Worm (Caenorhabditis elegans) whole organism, late embryonic: Measurements from ENCODE around the gene paqr-2.

Experiments
- K09A11.1 ChIP-seq: sonication (generic microtip); optimal IDR thresholded peaks from 2 replicates; lab custom pipeline; 2017; ENCODE audit warnings: antibody characterized with exemption, mild to moderate bottlenecking, missing genetic modification characterization, missing compliant biosample characterization; ENCODE audit not compliant: insufficient read depth
- T23F11.4 ChIP-seq: fragments of 200-800 bp; sonication (Bioruptor generic); optimal IDR thresholded peaks from 2 replicates; lab custom pipeline; 2018; ENCODE audit warnings: mild to moderate bottlenecking, missing genetic modification characterization, missing compliant biosample characterization
- Y22D7AL.16 ChIP-seq: sonication (generic microtip); optimal IDR thresholded peaks from 2 replicates; lab custom pipeline; 2016; ENCODE audit warnings: missing genetic modification characterization, missing compliant biosample characterization
- ceh-24 ChIP-seq: sonication (generic microtip); optimal IDR thresholded peaks from 2 replicates; lab custom pipeline; 2016; ENCODE audit warnings: mild to moderate bottlenecking, missing genetic modification characterization, missing compliant biosample characterization
- ceh-30 ChIP-seq: fragments of 150-350 bp; optimal IDR thresholded peaks from 2 replicates; lab custom pipeline; 2014; ENCODE audit warnings: missing biosample characterization, missing genetic modification characterization
- ceh-34 ChIP-seq: sonication (generic microtip); optimal IDR thresholded peaks from 2 replicates; lab custom pipeline; 2016; ENCODE audit warnings: mild to moderate bottlenecking, missing genetic modification characterization, missing compliant biosample characterization
- ceh-45 ChIP-seq: fragments of 200-800 bp; sonication (Bioruptor generic); IDR thresholded peaks from 2 replicates; pipeline ENCODE4 v1.3.6; 2022; ENCODE audit warnings: missing genetic modification reagents, missing genetic modification characterization, missing compliant biosample characterization
- ceh-48 ChIP-seq: sonication (generic microtip); optimal IDR thresholded peaks from 2 replicates; lab custom pipeline; 2016; ENCODE audit warnings: missing genetic modification characterization, inconsistent platforms, missing compliant biosample characterization
- ceh-9 ChIP-seq: sonication (generic microtip); optimal IDR thresholded peaks from 2 replicates; lab custom pipeline; 2016; ENCODE audit warnings: mild to moderate bottlenecking, missing genetic modification characterization, inconsistent platforms, missing compliant biosample characterization
- che-1 ChIP-seq: sonication (generic microtip); optimal IDR thresholded peaks from 2 replicates; lab custom pipeline; 2016; ENCODE audit warnings: mild to moderate bottlenecking, missing genetic modification characterization, missing compliant biosample characterization
- eyg-1 ChIP-seq: sonication (generic microtip); optimal IDR thresholded peaks from 2 replicates; lab custom pipeline; 2016; ENCODE audit warnings: missing genotype, missing genetic modification characterization, missing compliant biosample characterization
- fax-1 ChIP-seq: sonication (generic microtip); optimal IDR thresholded peaks from 2 replicates; lab custom pipeline; 2016; ENCODE audit warnings: missing genotype, missing genetic modification characterization, missing compliant biosample characterization
- fkh-10 ChIP-seq: fragments of 150-350 bp; optimal IDR thresholded peaks from 2 replicates; lab custom pipeline; 2014; ENCODE audit warnings: missing biosample characterization, missing genetic modification reagents, missing genetic modification characterization
- fkh-6 ChIP-seq: sonication (generic microtip); optimal IDR thresholded peaks from 2 replicates; lab custom pipeline; 2016; ENCODE audit warnings: missing genetic modification characterization, missing compliant biosample characterization
- hlh-15 ChIP-seq: sonication (generic microtip); optimal IDR thresholded peaks from 2 replicates; lab custom pipeline; 2016; ENCODE audit warnings: missing genetic modification characterization, missing compliant biosample characterization
- hlh-6 ChIP-seq: sonication (generic microtip); optimal IDR thresholded peaks from 2 replicates; lab custom pipeline; 2016; ENCODE audit warnings: missing genotype, missing genetic modification characterization, missing compliant biosample characterization
- hlh-8 ChIP-seq: sonication (generic microtip); optimal IDR thresholded peaks from 2 replicates; lab custom pipeline; 2016; ENCODE audit warnings: missing genotype, missing genetic modification characterization, missing compliant biosample characterization
- lim-6 ChIP-seq: sonication (generic microtip); optimal IDR thresholded peaks from 2 replicates; lab custom pipeline; 2016; ENCODE audit warnings: missing genetic modification characterization, missing compliant biosample characterization
- madf-2 ChIP-seq: sonication (generic microtip); optimal IDR thresholded peaks from 2 replicates; lab custom pipeline; 2017; ENCODE audit warnings: missing genetic modification characterization, missing compliant biosample characterization
- nfya-1 ChIP-seq: sonication (generic microtip); optimal IDR thresholded peaks from 2 replicates; lab custom pipeline; 2017; ENCODE audit warnings: missing genetic modification characterization, mild to moderate bottlenecking, missing compliant biosample characterization, antibody characterized with exemption, moderate library complexity
- nhr-11 ChIP-seq: fragments of 150-350 bp; optimal IDR thresholded peaks from 2 replicates; lab custom pipeline; 2014; ENCODE audit warnings: missing biosample characterization, missing genetic modification characterization
- npax-4 ChIP-seq: sonication (generic microtip); optimal IDR thresholded peaks from 2 replicates; lab custom pipeline; 2016; ENCODE audit warnings: missing genetic modification characterization, missing compliant biosample characterization
- odd-2 ChIP-seq: sonication (generic microtip); optimal IDR thresholded peaks from 2 replicates; lab custom pipeline; 2017; ENCODE audit warnings: antibody characterized with exemption, mild to moderate bottlenecking, missing genetic modification characterization, missing compliant biosample characterization
- pag-3 ChIP-seq: sonication (generic microtip); optimal IDR thresholded peaks from 2 replicates; lab custom pipeline; 2016; ENCODE audit warnings: missing compliant biosample characterization, missing genetic modification characterization, borderline replicate concordance
- pax-1 ChIP-seq: fragments of 150-350 bp; optimal IDR thresholded peaks from 2 replicates; lab custom pipeline; 2014; ENCODE audit warnings: missing biosample characterization, missing genetic modification characterization
- pha-2 ChIP-seq: sonication (generic microtip); optimal IDR thresholded peaks from 2 replicates; lab custom pipeline; 2017; ENCODE audit warnings: mild to moderate bottlenecking, missing genetic modification characterization, missing compliant biosample characterization
- rnt-1 ChIP-seq: sonication (generic microtip); optimal IDR thresholded peaks from 2 replicates; lab custom pipeline; 2016; ENCODE audit warnings: missing genetic modification characterization, missing compliant biosample characterization
- sdc-2 ChIP-seq: sonication (generic microtip); optimal IDR thresholded peaks from 2 replicates; lab custom pipeline; 2016; ENCODE audit warnings: missing genotype, missing genetic modification characterization, missing compliant biosample characterization
- sox-2 ChIP-seq: fragments of 200-800 bp; sonication (Bioruptor generic); IDR thresholded peaks from 2 replicates; pipeline ENCODE4 v1.3.6; 2022; ENCODE audit warnings: missing genetic modification reagents, missing genetic modification characterization, missing compliant biosample characterization
- syd-9 ChIP-seq: sonication (generic microtip); optimal IDR thresholded peaks from 2 replicates; lab custom pipeline; 2016; ENCODE audit warnings: mild to moderate bottlenecking, missing genetic modification characterization, moderate library complexity, missing compliant biosample characterization
- tbx-7 ChIP-seq: sonication (generic microtip); optimal IDR thresholded peaks from 2 replicates; lab custom pipeline; 2016; ENCODE audit warnings: missing genotype, missing genetic modification characterization, missing compliant biosample characterization
- unc-3 ChIP-seq, 2 experiments: fragments of 200-800 bp in 1 of 2; sonication (Bioruptor generic) in 1 of 2; sonication (generic microtip) in 1 of 2; conservative IDR thresholded peaks in 1 of 2; optimal IDR thresholded peaks in 1 of 2; 2 replicates each; pipeline versions ENCODE4 v1.3.6 to Lab custom; 2016 to 2022; ENCODE audit warnings: missing compliant biosample characterization in 2 of 2, missing genetic modification characterization in 2 of 2, missing genetic modification reagents in 1 of 2
- unc-42 ChIP-seq: sonication (generic microtip); optimal IDR thresholded peaks from 2 replicates; lab custom pipeline; 2016; ENCODE audit warnings: missing genotype, missing genetic modification characterization, missing compliant biosample characterization
- unc-55 ChIP-seq: sonication (generic microtip); optimal IDR thresholded peaks from 2 replicates; lab custom pipeline; 2017; ENCODE audit warnings: missing biosample characterization, missing genetic modification reagents, missing genetic modification characterization
- unc-86 ChIP-seq: sonication (generic microtip); optimal IDR thresholded peaks from 2 replicates; lab custom pipeline; 2016; ENCODE audit warnings: missing genetic modification characterization, missing compliant biosample characterization
- ztf-16 ChIP-seq: sonication (generic microtip); optimal IDR thresholded peaks from 2 replicates; lab custom pipeline; 2017; ENCODE audit warnings: missing genetic modification characterization, missing compliant biosample characterization

The paqr-2 gene

DNA sequence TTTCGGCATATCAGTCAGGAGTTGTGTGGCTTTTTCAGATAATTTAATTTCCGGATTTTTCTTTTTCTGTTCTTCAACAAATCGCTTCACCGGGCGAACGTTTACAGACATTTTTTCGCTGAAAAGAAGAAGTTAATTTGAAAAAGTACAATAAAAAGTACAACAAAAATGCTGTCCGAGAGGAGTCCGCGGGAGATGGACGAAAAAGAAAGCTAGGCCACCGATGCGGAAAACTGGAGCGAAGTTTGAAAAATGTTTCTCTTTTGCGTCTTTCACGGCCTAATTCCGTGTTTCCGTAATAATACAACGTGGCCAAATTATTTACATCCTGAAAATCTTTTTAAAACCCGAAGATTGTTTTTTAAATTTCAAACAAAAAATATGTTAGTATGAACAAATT is 30.5 kb downstream of the paqr-2 start, which contains the start of gene thoc-5 (continued):
- TF ChIP-seq hlh-15 (tag; lab: Kevin White, UChicago) (peak; percentile 34), eyg-1 (tag; lab: Kevin White, UChicago) (no peak), lim-6 (tag; lab: Kevin White, UChicago) (peak; percentile 64)

ce11 chrIII:5346017-5346416 is 33.7 kb downstream of the paqr-2 start, which contains the start of gene glrx-21:
Gene glrx-21, minus strand, starts transcription at chrIII:5346117.
- no peak for TF ChIP-seq unc-86

- TF ChIP-seq unc-86 (no peak), pha-2 (tag; lab: Kevin White, UChicago) (no peak), unc-3 (GFP tag; conservative IDR thresholded peaks at IDR 0.05; lab: Robert Waterston, UW) (no peak), unc-3 (tag; optimal IDR thresholded peaks at IDR 0.05; lab: Kevin White, UChicago) (no peak)
Measured at ce11 chrIII:5344561-5344960, 35.2 kb downstream of the paqr-2 start.

DNA sequence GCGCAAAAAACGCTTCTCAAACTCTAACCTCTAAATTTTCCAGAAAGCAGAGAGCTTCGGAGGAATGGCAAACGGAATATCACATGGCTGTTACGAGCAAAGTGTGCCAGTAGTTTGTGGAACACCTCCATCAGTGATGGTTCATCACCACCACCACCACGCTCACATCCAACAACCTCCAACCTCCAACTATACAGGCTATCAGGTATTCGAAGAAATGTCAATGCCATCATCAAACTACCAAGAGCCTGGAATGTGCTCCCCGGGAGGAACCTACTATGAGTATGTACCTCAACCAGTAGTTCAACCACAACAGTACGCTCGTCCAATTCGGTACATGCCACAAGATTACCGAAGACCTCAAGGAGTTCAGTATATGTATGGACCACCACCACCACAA is 36.2 kb downstream of the paqr-2 start:
- no peak for TF ChIP-seq syd-9 (tag; lab: Kevin White, UChicago)
- no peak for TF ChIP-seq ceh-9 (tag; lab: Kevin White, UChicago)
- no peak for TF ChIP-seq T23F11.4
- no peak for TF ChIP-seq fkh-10 (GFP tag; lab: Kevin White, UChicago)
- no peak for TF ChIP-seq ceh-48
- TF ChIP-seq pax-1 (tag; lab: Kevin White, UChicago), result no peak
- no peak for TF ChIP-seq rnt-1 (tag; lab: Kevin White, UChicago)
- TF ChIP-seq odd-2 (tag; lab: Kevin White, UChicago), result no peak

DNA sequence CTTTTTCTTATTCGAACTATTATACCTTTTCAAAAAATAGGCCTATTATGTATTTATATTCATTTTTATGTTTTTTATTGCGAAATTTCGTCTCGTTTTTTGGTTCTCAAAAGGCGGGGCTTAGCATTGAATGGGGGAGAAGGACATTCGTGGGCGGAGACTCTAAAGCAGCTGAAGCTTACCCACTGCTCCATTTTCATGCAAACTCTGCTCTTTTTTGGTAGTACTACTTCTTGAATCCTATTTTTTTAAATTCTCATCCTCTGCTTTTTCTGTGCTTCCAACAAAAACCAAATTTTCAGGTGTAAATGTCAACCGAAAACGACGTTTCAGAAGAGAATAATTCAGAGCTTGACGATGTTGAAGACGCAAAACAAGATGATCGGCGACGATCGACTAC is 38.3 kb downstream of the paqr-2 start, which contains the start of gene ZK121.2:
ZK121.2 (plus strand) TSS at position 301 of the 400 bp plus-strand sequence.
- no peak for TF ChIP-seq nfya-1 (tag; lab: Kevin White, UChicago)
- TF ChIP-seq K09A11.1, result no peak
- no peak for TF ChIP-seq hlh-8 (tag; lab: Kevin White, UChicago)
- no peak for TF ChIP-seq ceh-45 (GFP tag; lab: Robert Waterston, UW)
- TF ChIP-seq unc-42 (tag; lab: Kevin White, UChicago), result no peak
- no peak for TF ChIP-seq unc-55 (GFP tag; lab: Kevin White, UChicago)
- no peak for TF ChIP-seq ceh-24 (tag; lab: Kevin White, UChicago)
- no peak for TF ChIP-seq npax-4
- TF ChIP-seq fax-1 (tag; lab: Kevin White, UChicago), result no peak
- no peak for TF ChIP-seq madf-2
- no peak for TF ChIP-seq unc-86
- no peak for TF ChIP-seq che-1 (tag; lab: Kevin White, UChicago)

ce11 chrIII:5340530-5340929 is 39.2 kb downstream of the paqr-2 start:
- no peak for TF ChIP-seq ztf-16 (tag; lab: Kevin White, UChicago)
- TF ChIP-seq ceh-30 (tag; lab: Kevin White, UChicago), result no peak
- TF ChIP-seq sdc-2 (tag; lab: Kevin White, UChicago), result no peak
- no peak for TF ChIP-seq hlh-6
- no peak for TF ChIP-seq sox-2 (GFP tag; lab: Robert Waterston, UW)
- TF ChIP-seq tbx-7 (tag; lab: Kevin White, UChicago), result no peak
- TF ChIP-seq pag-3 (tag; lab: Kevin White, UChicago), result no peak
- TF ChIP-seq nhr-11, result no peak
- no peak for TF ChIP-seq rnt-1 (tag; lab: Kevin White, UChicago)
- TF ChIP-seq madf-2, result no peak
- TF ChIP-seq Y22D7AL.16 (tag; lab: Kevin White, UChicago), result no peak
- TF ChIP-seq fkh-6 (tag; lab: Kevin White, UChicago), result no peak
- no peak for TF ChIP-seq ceh-34 (tag; lab: Kevin White, UChicago)
- TF ChIP-seq syd-9 (tag; lab: Kevin White, UChicago), result no peak
